Fruit fly (Drosophila melanogaster): ENCODE results near the gene CG3819.

CG3819 gene

dm6 chr3L:18901411-18901810 lies 20.5 kb downstream of the CG3819 start, which contains the start of the genes arx and CG6843:
TSS of gene arx (minus strand) at chr3L:18901554.
TSS of gene CG6843 (plus strand) at chr3L:18901594.
- no peak for TF ChIP-seq CG8478 (optimal IDR thresholded peaks at IDR 0.05)
- TF ChIP-seq CTCF (optimal IDR thresholded peaks at IDR 0.05) = peak in 1 of 2 experiments; percentile 34

- no peak for TF ChIP-seq CG8478 (optimal IDR thresholded peaks at IDR 0.05)
- TF ChIP-seq CTCF (optimal IDR thresholded peaks at IDR 0.05) = peak in 1 of 2 experiments; percentile 28
Observed at dm6 chr3L:18898770-18899278, 23.1 kb downstream of the CG3819 start, which contains the start of gene RpL26. TSS of gene RpL26 (plus strand) at chr3L:18898875.

DNA sequence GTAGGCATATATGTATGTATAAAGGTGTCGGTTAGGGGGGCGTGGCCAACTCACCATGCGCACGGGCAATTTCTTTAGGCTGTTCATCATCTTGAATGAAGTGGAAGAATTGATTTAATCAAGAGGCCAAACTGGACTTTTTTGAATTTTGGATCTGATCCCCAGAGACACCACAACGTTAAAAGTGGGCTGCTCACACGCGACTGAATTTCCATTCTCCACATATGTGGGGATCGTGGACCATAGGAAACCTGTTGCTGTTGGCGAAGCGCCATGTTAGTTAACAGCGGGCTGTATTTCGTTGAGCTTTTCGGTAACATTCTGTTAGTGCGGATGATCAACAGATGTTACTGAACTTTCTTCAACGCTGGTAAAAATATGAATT lies 23.8 kb downstream of the CG3819 start, which contains the start of gene CG3902:
TSS of gene CG3902 (minus strand) at position 208 of the 385 bp plus-strand sequence.
- TF ChIP-seq CG8478 (optimal IDR thresholded peaks at IDR 0.05) = no peak
- TF ChIP-seq CTCF (optimal IDR thresholded peaks at IDR 0.05) = no peak

DNA sequence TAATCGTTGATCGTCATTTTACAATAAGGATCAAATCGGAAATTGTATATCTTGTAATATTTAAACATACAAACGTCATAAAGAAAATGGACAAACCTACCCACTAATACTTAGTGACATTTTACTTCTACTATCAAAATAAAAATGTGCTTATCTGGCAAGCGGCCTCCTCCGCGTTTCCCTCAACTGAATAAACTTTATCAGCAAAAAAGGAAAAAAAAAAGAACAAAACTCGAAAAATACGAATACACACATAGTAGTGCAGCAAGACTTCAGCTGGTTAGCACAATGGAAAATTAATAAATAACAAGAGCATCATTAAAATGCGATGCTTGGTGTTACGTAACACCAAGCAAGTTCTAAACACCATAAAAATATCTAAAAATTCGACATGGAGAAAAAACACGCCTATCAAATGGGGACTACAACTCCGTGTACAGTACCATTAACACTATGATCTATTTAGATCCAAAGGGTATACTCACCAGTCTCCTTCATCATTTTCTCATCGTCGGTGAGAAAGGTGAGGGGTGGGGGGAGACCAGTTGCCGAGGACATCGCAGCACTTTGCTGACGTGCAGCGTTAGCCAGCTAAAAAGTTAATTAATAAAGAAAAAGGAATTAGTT lies 24.3 kb downstream of the CG3819 start:
- TF ChIP-seq CTCF (optimal IDR thresholded peaks at IDR 0.05) (no peak), CG8478 (optimal IDR thresholded peaks at IDR 0.05) (no peak)

DNA sequence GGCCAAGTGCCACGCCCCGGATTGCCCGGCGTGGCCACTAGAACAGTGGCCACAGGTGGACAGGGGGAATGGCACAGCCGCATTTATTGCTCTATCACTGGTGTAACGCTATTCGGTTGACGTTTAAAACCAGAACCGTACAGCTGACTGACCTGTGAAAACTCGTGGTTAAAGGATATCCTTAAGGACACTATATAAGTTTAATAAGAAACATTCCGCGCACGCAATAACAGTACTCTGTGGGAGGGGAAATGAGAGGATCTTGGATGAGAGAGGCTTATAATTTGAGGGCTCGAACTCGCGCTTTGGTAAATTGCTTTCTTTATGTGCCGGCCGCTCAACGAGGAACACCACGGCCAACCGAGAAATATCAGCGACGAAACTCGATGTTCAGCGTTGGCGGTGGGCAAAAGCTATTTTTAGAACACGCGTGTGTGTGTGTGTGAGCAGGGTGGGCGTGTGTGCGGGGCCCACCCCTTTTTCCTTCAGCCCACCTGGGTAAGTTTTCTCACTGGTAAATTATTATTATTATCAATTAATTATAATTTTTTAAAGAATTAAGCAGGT lies 25.5 kb downstream of the CG3819 start:
- TF ChIP-seq CTCF (optimal IDR thresholded peaks at IDR 0.05) (no peak), CG8478 (optimal IDR thresholded peaks at IDR 0.05) (no peak)

dm6 chr3L:18895079-18895478 lies 26.8 kb downstream of the CG3819 start:
- TF ChIP-seq CTCF (optimal IDR thresholded peaks at IDR 0.05) (no peak), CG8478 (optimal IDR thresholded peaks at IDR 0.05) (no peak)

- TF ChIP-seq CTCF (optimal IDR thresholded peaks at IDR 0.05) = peak; percentile 27 to 59
- TF ChIP-seq CG8478 (optimal IDR thresholded peaks at IDR 0.05) = no peak
Observed at dm6 chr3L:18891986-18892385, 29.9 kb downstream of the CG3819 start, which contains the start of gene NijB. TSS of gene NijB (plus strand) at chr3L:18892383.

DNA sequence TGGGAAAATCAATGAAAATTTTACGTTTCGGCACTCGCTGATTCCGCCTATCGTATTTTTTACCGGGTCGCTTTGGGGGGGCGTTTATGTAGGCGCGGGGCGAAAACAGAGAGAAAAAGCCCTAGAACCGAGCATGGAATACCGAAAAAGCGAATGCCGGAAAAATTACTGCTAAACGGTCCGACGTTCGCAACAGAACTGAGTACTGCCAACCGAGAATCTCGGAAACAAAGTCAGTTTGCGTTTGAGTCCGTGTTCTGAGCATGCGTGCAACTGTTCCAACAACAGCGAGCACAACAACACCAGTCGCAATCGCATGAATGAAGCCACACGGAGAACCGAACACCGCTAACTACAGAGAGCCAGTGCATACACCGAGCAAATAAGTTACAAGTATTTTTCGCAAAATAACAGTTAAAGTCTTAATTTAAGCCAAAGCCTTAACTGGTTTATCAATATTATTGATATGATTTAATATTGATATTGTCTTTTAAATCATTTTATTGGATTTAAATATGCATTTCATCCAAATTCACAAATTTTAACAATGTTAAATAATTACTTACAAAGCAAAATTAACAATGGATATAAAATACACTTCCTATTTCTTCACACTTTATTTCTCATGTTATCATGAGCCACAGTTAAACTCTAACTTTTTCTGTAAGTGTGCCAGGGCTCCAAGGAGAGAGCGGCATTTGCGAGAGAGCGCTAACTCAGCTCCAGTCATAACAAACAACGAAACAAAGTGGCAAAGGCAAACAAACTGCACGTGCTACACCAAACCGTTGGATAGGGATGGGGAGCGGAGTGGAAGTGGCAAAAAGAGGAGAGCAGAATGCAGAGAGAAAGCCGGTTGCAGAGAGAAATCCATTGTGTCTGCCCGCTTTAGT lies 31.4 kb downstream of the CG3819 start, which contains the start of gene CG3961:
TSS of gene CG3961 (minus strand) at position 201 of the 893 bp plus-strand sequence.
- TF ChIP-seq CTCF (optimal IDR thresholded peaks at IDR 0.05) (no peak), CG8478 (optimal IDR thresholded peaks at IDR 0.05) (no peak)

- TF ChIP-seq CG8478 (optimal IDR thresholded peaks at IDR 0.05) (no peak), CTCF (optimal IDR thresholded peaks at IDR 0.05) (no peak)
Observed at dm6 chr3L:18889222-18889866, 32.6 kb downstream of the CG3819 start.

dm6 chr3L:18881613-18882012 lies 40.3 kb downstream of the CG3819 start:
- TF ChIP-seq CTCF (optimal IDR thresholded peaks at IDR 0.05) = no peak
- TF ChIP-seq CG8478 (optimal IDR thresholded peaks at IDR 0.05) = no peak

dm6 chr3L:18872440-18872839 lies 49.5 kb downstream of the CG3819 start, which contains the start of the genes Rad9 and Uggt:
TSS of gene Rad9 (minus strand) at chr3L:18872553.
TSS of gene Uggt (plus strand) at chr3L:18872747.
- no peak for TF ChIP-seq CTCF (optimal IDR thresholded peaks at IDR 0.05)
- no peak for TF ChIP-seq CG8478 (optimal IDR thresholded peaks at IDR 0.05)

Data from S2 (cell line).